Fruit fly (Drosophila melanogaster) whole organism, prepupa: ENCODE results near the gene topi.
A peak's percentile ranks its signal among the peaks of the same experiment; 100 is the strongest.

Experiments used
- CG10669 ChIP-seq: fragments of 200-800 bp; sonication (Bioruptor generic); optimal IDR thresholded peaks from 3 replicates; lab custom pipeline; 2018; ENCODE audit warnings: missing biosample characterization, mild to moderate bottlenecking, missing genetic modification characterization, moderate library complexity
- CG1621 ChIP-seq: fragments of 200-800 bp; sonication (Bioruptor generic); optimal IDR thresholded peaks from 3 replicates; lab custom pipeline; 2018; ENCODE audit warnings: missing biosample characterization, mild to moderate bottlenecking, missing genetic modification characterization
- CG3032 ChIP-seq: fragments of 200-800 bp; optimal IDR thresholded peaks from 2 replicates; lab custom pipeline; 2019; ENCODE audit warnings: missing biosample characterization, mild to moderate bottlenecking, missing genetic modification characterization, moderate library complexity
- CG6163 ChIP-seq: fragments of 200-800 bp; sonication (Bioruptor generic); IDR thresholded peaks from 3 replicates; pipeline ENCODE4 v1.3.6; 2022; ENCODE audit warnings: missing biosample characterization, missing genetic modification characterization
- Eip75B ChIP-seq: fragments of 200-800 bp; sonication (Bioruptor generic); optimal IDR thresholded peaks from 3 replicates; lab custom pipeline; 2016; ENCODE audit warnings: missing biosample characterization, missing genetic modification characterization
- salr ChIP-seq, 2 experiments: fragments of 200-800 bp; sonication (Bioruptor generic); optimal IDR thresholded peaks; 3 replicates each; lab custom pipeline; 2016 to 2018; ENCODE audit warnings: missing biosample characterization in 2 of 2, missing genetic modification characterization in 2 of 2, mild to moderate bottlenecking in 1 of 2

DNA sequence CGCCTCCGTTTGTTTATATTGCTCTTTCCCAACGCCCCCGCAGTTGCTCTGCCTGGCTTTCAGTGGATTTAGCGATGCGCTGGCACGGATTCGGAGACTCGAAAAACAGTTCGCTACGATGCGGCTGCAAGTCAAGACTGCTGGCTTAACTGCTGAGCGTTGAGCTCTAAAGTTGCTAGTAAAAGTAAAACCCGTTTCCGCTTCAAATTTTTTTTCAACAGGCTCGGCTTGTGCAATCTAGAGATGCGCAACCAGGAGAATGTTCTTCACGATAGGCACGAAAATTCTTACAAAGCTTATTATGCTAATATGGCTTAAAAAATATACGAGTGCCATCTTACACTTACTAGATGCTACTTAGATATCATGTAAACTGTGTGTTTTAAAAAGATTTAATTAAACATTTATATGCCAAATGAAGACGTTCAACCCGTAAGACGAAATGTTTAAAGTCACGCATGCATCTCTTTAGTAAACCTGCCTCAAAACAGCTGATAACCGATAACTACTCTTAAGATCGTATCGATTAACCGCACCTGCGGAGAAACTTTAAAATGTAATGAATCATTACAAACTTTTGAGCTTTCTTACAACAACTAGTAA lies 27.5 kb upstream of the topi start, which contains the start of gene CG12948:
- no peak for TF ChIP-seq salr (GFP tag; optimal IDR thresholded peaks at IDR 0.05; lab: Kevin White, UChicago)
- peak; percentile 50 for TF ChIP-seq CG1621 (tag; lab: Kevin White, UChicago)
- no peak for TF ChIP-seq Eip75B (GFP tag; lab: Kevin White, UChicago)
- no peak for TF ChIP-seq CG6163 (GFP tag; lab: Robert Waterston, UW)
- peak; percentile 64 for TF ChIP-seq CG3032
- no peak for TF ChIP-seq CG10669
